Fruit fly (Drosophila melanogaster): ENCODE results near the gene CG44325.

dm6 chrX:9036113-9036512 is 42.2 kb downstream of the CG44325 start:
- TF ChIP-seq insv (optimal IDR thresholded peaks at IDR 0.05) (no peak), ttk (optimal IDR thresholded peaks at IDR 0.05) (no peak), h (optimal IDR thresholded peaks at IDR 0.05) (no peak)

Measured in Kc167 (cell line).